Fruit fly (Drosophila melanogaster): ENCODE results near the gene CG4069.

DNA sequence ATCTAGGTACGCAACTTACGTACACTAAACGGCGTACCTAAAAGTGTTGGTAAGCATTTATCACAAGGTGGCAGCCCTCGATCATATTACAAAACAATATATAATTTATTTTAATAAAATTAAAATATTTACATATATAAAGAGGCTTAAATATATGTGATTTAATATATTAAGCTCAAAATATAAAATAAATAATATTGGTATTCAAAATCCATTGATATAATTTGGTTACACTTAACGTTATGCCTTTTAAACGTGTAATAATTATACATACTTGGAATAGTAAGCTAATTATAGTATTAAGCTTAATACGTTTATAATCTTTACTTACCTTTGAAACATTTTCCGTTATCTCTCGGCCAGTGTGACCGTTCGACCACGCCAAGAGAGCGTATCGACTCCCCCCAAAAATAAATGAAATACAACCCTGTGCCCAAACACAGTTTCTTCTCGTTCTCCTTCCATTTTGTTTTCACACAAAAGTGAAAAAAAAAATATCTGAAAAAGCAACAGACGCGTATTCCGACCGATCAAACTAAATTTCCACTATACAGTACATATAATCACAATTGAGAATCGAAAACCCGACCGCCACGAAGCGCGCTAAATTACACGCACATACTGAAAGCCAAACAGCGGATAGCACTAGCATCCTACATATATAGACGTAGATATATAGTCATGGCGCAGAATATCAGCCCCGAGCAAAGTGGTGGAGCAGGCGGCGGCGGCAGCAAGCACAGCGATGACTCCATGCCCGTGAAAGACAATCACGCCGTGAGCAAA is 33.1 kb downstream of the CG4069 start, which contains the start of the genes CG10646 and vih:
- TF ChIP-seq CG8478 (optimal IDR thresholded peaks at IDR 0.05): no peak
- TF ChIP-seq CTCF (optimal IDR thresholded peaks at IDR 0.05): no peak

Measured in S2 (cell line).